Fruit fly (Drosophila melanogaster): ENCODE data around the gene TpnC25D.

- TF ChIP-seq CG9948 (tag; optimal IDR thresholded peaks at IDR 0.05) (no peak), CG10348 (GFP tag; IDR thresholded peaks at IDR 0.05) (no peak), Pif1A (GFP tag; optimal IDR thresholded peaks at IDR 0.05) (no peak), CG32121 (GFP tag; IDR thresholded peaks at IDR 0.05) (no peak), CG14655 (GFP tag; optimal IDR thresholded peaks at IDR 0.05) (no peak), Snoo (tag; optimal IDR thresholded peaks at IDR 0.05) (no peak)
Observed at dm6 chr2L:5264157-5264556, 47.7 kb downstream of the TpnC25D start.
